Worm (Caenorhabditis elegans): ENCODE measurements around the gene C32D5.12.

Gene C32D5.12

DNA sequence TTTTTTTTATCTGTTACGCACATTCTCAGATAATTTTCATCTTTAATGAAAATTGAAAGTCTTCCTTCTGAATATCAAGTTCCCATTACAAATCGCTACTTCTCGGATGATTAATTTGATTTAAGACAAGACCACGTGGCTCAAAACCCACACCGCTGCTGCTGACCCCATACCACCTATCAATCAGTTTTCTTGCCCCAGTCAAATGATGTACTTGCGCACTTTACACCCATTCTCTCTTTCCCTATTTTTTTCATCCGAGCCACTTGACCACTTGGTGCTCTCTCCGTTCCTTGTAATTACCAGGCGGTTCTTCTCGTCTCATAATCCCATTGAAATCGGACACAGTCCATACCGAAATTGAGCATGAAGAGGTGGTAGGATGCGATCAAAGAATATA lies 35.2 kb upstream of the C32D5.12 start:
- TF ChIP-seq gei-17 (GFP tag; optimal IDR thresholded peaks at IDR 0.05) (no peak), F39B2.1 (GFP tag; IDR thresholded peaks at IDR 0.05) (no peak), attf-3 (GFP tag; conservative IDR thresholded peaks at IDR 0.05) (no peak), pha-4 (tag; optimal IDR thresholded peaks at IDR 0.05) (no peak), madf-10 (tag; optimal IDR thresholded peaks at IDR 0.05) (no peak), F52B5.7 (tag; optimal IDR thresholded peaks at IDR 0.05) (no peak), bed-2 (GFP tag; IDR thresholded peaks at IDR 0.05) (no peak), aptf-2 (GFP tag; conservative IDR thresholded peaks at IDR 0.05) (no peak), lin-26 (GFP tag; IDR thresholded peaks at IDR 0.05) (no peak), Y56A3A.18 (GFP tag; IDR thresholded peaks at IDR 0.05) (no peak), nfya-1 (tag; optimal IDR thresholded peaks at IDR 0.05; ENCODE audit: borderline replicate concordance, insufficient read depth) (no peak), ztf-6 (GFP tag; IDR thresholded peaks at IDR 0.05) (no peak), F57A8.1 (GFP tag; optimal IDR thresholded peaks at IDR 0.05) (no peak), sea-2 (GFP tag; IDR thresholded peaks at IDR 0.05) (no peak), ZK185.1 (tag; optimal IDR thresholded peaks at IDR 0.05; ENCODE audit: poor library complexity, severe bottlenecking) (no peak), lin-54 (GFP tag; optimal IDR thresholded peaks at IDR 0.05) (no peak), zim-3 (tag; optimal IDR thresholded peaks at IDR 0.05) (no peak)

DNA sequence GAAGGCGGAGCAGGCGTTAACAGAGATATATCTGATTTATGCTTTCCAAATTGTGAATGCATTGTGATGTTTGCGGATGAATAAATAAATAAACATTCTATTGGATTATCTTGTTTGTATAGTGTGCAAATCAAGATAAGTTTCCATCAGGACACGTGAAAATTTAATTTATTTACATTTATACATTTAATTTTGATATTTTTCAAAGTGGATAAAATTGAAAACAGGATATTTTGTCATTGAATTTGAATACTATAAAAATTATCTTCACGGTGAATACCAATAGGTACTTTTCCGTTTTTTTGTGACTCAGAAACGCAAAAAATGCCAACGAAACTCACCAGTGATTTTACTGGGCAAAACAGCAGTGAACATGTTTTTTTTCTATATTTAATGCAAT lies 32.4 kb upstream of the C32D5.12 start, which contains the start of gene F58F12.3:
TSS of gene F58F12.3 (minus strand) at position 101 of the 400 bp plus-strand sequence.
- no peak for TF ChIP-seq B0035.1 (tag; optimal IDR thresholded peaks at IDR 0.05)
- no peak for TF ChIP-seq T26A5.8 (tag; optimal IDR thresholded peaks at IDR 0.05)
- no peak for TF ChIP-seq pha-4 (tag; optimal IDR thresholded peaks at IDR 0.05)
- TF ChIP-seq somi-1 (GFP tag; optimal IDR thresholded peaks at IDR 0.05): no peak
- no peak for TF ChIP-seq lin-40 (tag; optimal IDR thresholded peaks at IDR 0.05)
- TF ChIP-seq ztf-18 (tag; optimal IDR thresholded peaks at IDR 0.05): no peak
- TF ChIP-seq dox-1 (GFP tag; IDR thresholded peaks at IDR 0.05): no peak
- no peak for TF ChIP-seq tlf-1 (GFP tag; optimal IDR thresholded peaks at IDR 0.05)
- TF ChIP-seq ama-1 (optimal IDR thresholded peaks at IDR 0.05): no peak
- no peak for TF ChIP-seq ama-1 (GFP tag; optimal IDR thresholded peaks at IDR 0.05)

DNA sequence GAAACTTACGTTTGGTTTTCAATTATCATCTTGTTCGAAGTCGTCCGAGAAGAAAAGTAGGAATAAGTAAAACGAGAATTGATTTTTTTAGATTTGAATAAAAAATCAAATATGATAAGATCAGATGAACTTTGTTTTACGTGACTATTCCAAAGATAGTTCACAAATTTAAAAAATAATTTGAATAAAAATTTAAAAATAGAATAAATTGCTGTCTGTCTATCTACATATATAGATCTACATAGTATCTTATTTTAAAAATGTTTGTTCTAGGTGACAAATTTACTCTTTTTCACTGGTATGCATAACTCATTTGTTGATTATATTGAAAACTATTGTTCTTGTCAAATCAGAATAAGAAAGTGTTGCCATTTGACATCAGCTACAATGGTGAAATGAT lies 29.1 kb upstream of the C32D5.12 start, which contains the start of gene F58F12.2:
TSS of gene F58F12.2 (minus strand) at position 101 of the 400 bp plus-strand sequence.
- no peak for TF ChIP-seq ztf-28 (GFP tag; IDR thresholded peaks at IDR 0.05)
- no peak for TF ChIP-seq nfyb-1 (GFP tag; IDR thresholded peaks at IDR 0.05)
- no peak for TF ChIP-seq ets-4 (GFP tag; optimal IDR thresholded peaks at IDR 0.05)
- no peak for TF ChIP-seq ceh-40 (GFP tag; IDR thresholded peaks at IDR 0.05)
- TF ChIP-seq fkh-3 (tag; optimal IDR thresholded peaks at IDR 0.05): no peak
- TF ChIP-seq F22D6.2 (tag; optimal IDR thresholded peaks at IDR 0.05): no peak
- no peak for TF ChIP-seq sdz-38 (tag; optimal IDR thresholded peaks at IDR 0.05)
- no peak for TF ChIP-seq zim-3 (tag; optimal IDR thresholded peaks at IDR 0.05)
- no peak for TF ChIP-seq F23B12.7 (tag; optimal IDR thresholded peaks at IDR 0.05; ENCODE audit: insufficient read depth)
- TF ChIP-seq rpc-1 (optimal IDR thresholded peaks at IDR 0.05): no peak
- TF ChIP-seq rpc-1 (tag; optimal IDR thresholded peaks at IDR 0.05): no peak
- no peak for TF ChIP-seq lin-40 (tag; optimal IDR thresholded peaks at IDR 0.05)
- no peak for TF ChIP-seq F49E8.2 (tag; optimal IDR thresholded peaks at IDR 0.05; ENCODE audit: insufficient read depth)
- no peak for TF ChIP-seq egl-18 (GFP tag; IDR thresholded peaks at IDR 0.05)
- TF ChIP-seq sptf-2 (GFP tag; optimal IDR thresholded peaks at IDR 0.05): no peak
- no peak for TF ChIP-seq dpl-1 (GFP tag; optimal IDR thresholded peaks at IDR 0.05)

Measured in whole organism, young adult.